Worm (Caenorhabditis elegans) whole organism, midembryonic: ENCODE measurements around the gene ZK1073.2.
A peak's percentile ranks its signal among the peaks of the same experiment; 100 is the strongest.

Experiments used
- T22C8.4 ChIP-seq: fragments of 200-800 bp; sonication (Bioruptor generic); IDR thresholded peaks from 2 replicates; pipeline ENCODE4 v1.3.6; 2022; ENCODE audit warnings: missing genetic modification characterization, missing compliant biosample characterization
- cog-1 ChIP-seq: sonication (generic microtip); optimal IDR thresholded peaks from 2 replicates; lab custom pipeline; 2016; ENCODE audit warnings: missing genetic modification characterization, missing compliant biosample characterization
- flt-1 ChIP-seq: fragments of 200-800 bp; sonication (Bioruptor generic); IDR thresholded peaks from 2 replicates; pipeline ENCODE4 v1.3.6; 2022; ENCODE audit warnings: missing genetic modification characterization, missing compliant biosample characterization
- klf-2 ChIP-seq: fragments of 200-800 bp; sonication (Bioruptor generic); conservative IDR thresholded peaks from 2 replicates; pipeline ENCODE4 v1.3.6; 2022; ENCODE audit warnings: missing genetic modification reagents, missing genetic modification characterization, missing compliant biosample characterization
- med-1 ChIP-seq: sonication (generic microtip); optimal IDR thresholded peaks from 2 replicates; lab custom pipeline; 2017; ENCODE audit warnings: missing genetic modification characterization, mild to moderate bottlenecking, missing compliant biosample characterization, antibody characterized with exemption, missing genetic modification reagents; ENCODE audit not compliant: insufficient read depth
- ref-1 ChIP-seq: fragments of 200-800 bp; sonication (Bioruptor generic); conservative IDR thresholded peaks from 2 replicates; pipeline ENCODE4 v1.3.6; 2022; ENCODE audit warnings: missing genetic modification reagents, missing genetic modification characterization, missing compliant biosample characterization
- tab-1 ChIP-seq: fragments of 200-800 bp; sonication (Bioruptor generic); IDR thresholded peaks from 2 replicates; pipeline ENCODE4 v1.3.6; 2022; ENCODE audit warnings: missing genetic modification characterization, missing compliant biosample characterization
- ztf-23 ChIP-seq: fragments of 200-800 bp; sonication (Bioruptor generic); IDR thresholded peaks from 2 replicates; pipeline ENCODE4 v1.3.6; 2022; ENCODE audit warnings: missing genetic modification reagents, missing genetic modification characterization, missing compliant biosample characterization
- ztf-29 ChIP-seq: fragments of 200-800 bp; sonication (Bioruptor generic); IDR thresholded peaks from 2 replicates; pipeline ENCODE4 v1.3.6; 2022; ENCODE audit warnings: missing genetic modification reagents, missing genetic modification characterization, missing compliant biosample characterization

ZK1073.2 gene

ce11 chrX:16145244-16145643 is 41.7 kb downstream of the ZK1073.2 start:
- TF ChIP-seq ref-1 (no peak), flt-1 (GFP tag; lab: Robert Waterston, UW) (0 out of 2 replicates have a peak, but pooled peaks have one; percentile 35)

ce11 chrX:16146972-16147593 is 43.6 kb downstream of the ZK1073.2 start, which contains the start of gene F09C8.2:
Gene F09C8.2, minus strand, starts transcription at chrX:16147022.
- TF ChIP-seq med-1 (GFP tag; lab: Kevin White, UChicago), result no peak
- TF ChIP-seq ref-1, result no peak
- no peak for TF ChIP-seq ztf-29
- no peak for TF ChIP-seq tab-1
- TF ChIP-seq ztf-23 (GFP tag; lab: Robert Waterston, UW), result no peak
- TF ChIP-seq cog-1 (tag; lab: Kevin White, UChicago), result no peak
- TF ChIP-seq klf-2 (GFP tag; lab: Robert Waterston, UW), result no peak
- no peak for TF ChIP-seq flt-1 (GFP tag; lab: Robert Waterston, UW)
- no peak for TF ChIP-seq T22C8.4 (GFP tag; lab: Robert Waterston, UW)

ce11 chrX:16147728-16148197 is 44.3 kb downstream of the ZK1073.2 start:
- peak; percentile 51; the same call in 1 of the 2 replicates for TF ChIP-seq tab-1
- TF ChIP-seq cog-1 (tag; lab: Kevin White, UChicago), result peak; percentile 98
- TF ChIP-seq ztf-29, result peak; percentile 5; the same call in 1 of the 2 replicates
- no peak for TF ChIP-seq med-1 (GFP tag; lab: Kevin White, UChicago)
- peak; percentile 76 for TF ChIP-seq flt-1 (GFP tag; lab: Robert Waterston, UW)
- TF ChIP-seq ztf-23 (GFP tag; lab: Robert Waterston, UW), result peak; percentile 46; the same call in 1 of the 2 replicates
- TF ChIP-seq ref-1, result no peak
- no peak for TF ChIP-seq klf-2 (GFP tag; lab: Robert Waterston, UW)
- peak; percentile 31; the same call in 1 of the 2 replicates for TF ChIP-seq T22C8.4 (GFP tag; lab: Robert Waterston, UW)

ce11 chrX:16150153-16150552 is 46.7 kb downstream of the ZK1073.2 start:
- TF ChIP-seq T22C8.4 (GFP tag; lab: Robert Waterston, UW), result no peak
- peak; percentile 61; the same call in 1 of the 2 replicates for TF ChIP-seq tab-1
- TF ChIP-seq ztf-23 (GFP tag; lab: Robert Waterston, UW), result 0 out of 2 replicates have a peak, but pooled peaks have one; percentile 18
- TF ChIP-seq cog-1 (tag; lab: Kevin White, UChicago), result no peak
- TF ChIP-seq flt-1 (GFP tag; lab: Robert Waterston, UW), result 0 out of 2 replicates have a peak, but pooled peaks have one; percentile 55
- TF ChIP-seq med-1 (GFP tag; lab: Kevin White, UChicago), result no peak

- TF ChIP-seq cog-1 (tag; lab: Kevin White, UChicago) (no peak), ref-1 (no peak), tab-1 (no peak), ztf-29 (no peak), flt-1 (GFP tag; lab: Robert Waterston, UW) (no peak), med-1 (GFP tag; lab: Kevin White, UChicago) (no peak), ztf-23 (GFP tag; lab: Robert Waterston, UW) (no peak), klf-2 (GFP tag; lab: Robert Waterston, UW) (no peak), T22C8.4 (GFP tag; lab: Robert Waterston, UW) (no peak)
These were observed 47.8 kb downstream of the ZK1073.2 start for ce11 chrX:16151302-16151701.

ce11 chrX:16153744-16154143 is 50.2 kb downstream of the ZK1073.2 start:
- TF ChIP-seq ref-1, result no peak

- TF ChIP-seq ztf-23 (GFP tag; lab: Robert Waterston, UW), result no peak
- no peak for TF ChIP-seq klf-2 (GFP tag; lab: Robert Waterston, UW)
- no peak for TF ChIP-seq cog-1 (tag; lab: Kevin White, UChicago)
- no peak for TF ChIP-seq med-1 (GFP tag; lab: Kevin White, UChicago)
- TF ChIP-seq flt-1 (GFP tag; lab: Robert Waterston, UW), result no peak
- TF ChIP-seq ztf-29, result no peak
- no peak for TF ChIP-seq tab-1
- no peak for TF ChIP-seq ref-1
- no peak for TF ChIP-seq T22C8.4 (GFP tag; lab: Robert Waterston, UW)
These were observed 51.9 kb downstream of the ZK1073.2 start for ce11 chrX:16155216-16155991.

ce11 chrX:16156891-16157290 is 53.4 kb downstream of the ZK1073.2 start:
- TF ChIP-seq ref-1, result no peak
- TF ChIP-seq tab-1, result no peak
- TF ChIP-seq ztf-23 (GFP tag; lab: Robert Waterston, UW), result no peak
- TF ChIP-seq med-1 (GFP tag; lab: Kevin White, UChicago), result no peak
- TF ChIP-seq ztf-29, result no peak
- TF ChIP-seq flt-1 (GFP tag; lab: Robert Waterston, UW), result no peak
- TF ChIP-seq T22C8.4 (GFP tag; lab: Robert Waterston, UW), result no peak
- TF ChIP-seq cog-1 (tag; lab: Kevin White, UChicago), result no peak
- TF ChIP-seq klf-2 (GFP tag; lab: Robert Waterston, UW), result no peak

- TF ChIP-seq tab-1 (no peak), T22C8.4 (GFP tag; lab: Robert Waterston, UW) (no peak), klf-2 (GFP tag; lab: Robert Waterston, UW) (no peak), flt-1 (GFP tag; lab: Robert Waterston, UW) (no peak), ref-1 (no peak; the same call in 1 of the 2 replicates), cog-1 (tag; lab: Kevin White, UChicago) (no peak), ztf-29 (no peak), med-1 (GFP tag; lab: Kevin White, UChicago) (no peak), ztf-23 (GFP tag; lab: Robert Waterston, UW) (no peak)
These were observed 54.0 kb downstream of the ZK1073.2 start for ce11 chrX:16157499-16157898.
